Fruit fly (Drosophila melanogaster): ENCODE data around the gene CG43219.
A peak's percentile ranks its signal among the peaks of the same experiment; 100 is the strongest.

The CG43219 gene

DNA sequence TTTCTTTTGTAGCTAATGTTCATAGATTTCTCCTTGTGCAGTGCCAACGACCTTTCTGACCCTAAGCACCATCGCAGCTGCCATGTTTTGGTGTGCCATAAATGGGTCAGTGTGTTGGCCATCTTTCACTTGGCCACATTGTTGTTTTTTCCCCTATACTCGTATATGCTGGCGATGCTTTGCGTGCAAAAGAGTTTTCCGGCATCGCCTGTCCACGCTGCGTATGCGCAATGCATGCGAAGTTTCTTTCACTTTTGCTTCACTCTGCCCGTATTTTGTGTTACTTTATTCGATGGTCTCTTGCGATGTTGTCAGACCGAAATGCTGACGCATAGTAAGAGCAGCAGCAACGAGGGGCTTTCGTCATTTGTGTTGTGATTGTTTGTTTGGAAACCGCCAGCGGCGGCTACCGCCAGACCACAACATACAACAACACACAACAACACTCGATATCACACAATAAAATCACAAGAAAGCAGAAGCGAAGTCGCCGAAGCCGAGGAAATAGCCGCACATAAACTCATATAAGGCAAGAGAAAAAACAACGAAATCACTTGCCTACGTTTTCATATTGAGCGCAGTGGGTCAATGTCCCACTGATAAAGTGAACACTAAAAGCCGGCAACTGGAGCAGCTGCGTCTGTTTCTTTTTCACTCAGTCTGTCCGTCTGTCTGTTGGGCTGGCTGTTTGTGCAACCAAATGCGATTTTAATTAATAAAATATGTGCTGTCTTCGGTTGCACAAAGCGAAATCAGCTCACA lies 41.4 kb downstream of the CG43219 start (continued):
- TF ChIP-seq Drgx (GFP tag; IDR thresholded peaks at IDR 0.05) (no peak), dmrt99B (tag; optimal IDR thresholded peaks at IDR 0.05) (no peak), sc (optimal IDR thresholded peaks at IDR 0.05) (no peak), sc (GFP tag; optimal IDR thresholded peaks at IDR 0.05) (no peak), HLHmδ (GFP tag; optimal IDR thresholded peaks at IDR 0.05) (no peak), HHEX (GFP tag; optimal IDR thresholded peaks at IDR 0.05) (no peak), Mes4 (GFP tag; optimal IDR thresholded peaks at IDR 0.05) (no peak), pum (GFP tag; optimal IDR thresholded peaks at IDR 0.05) (no peak), kni (GFP tag; optimal IDR thresholded peaks at IDR 0.05) (peak; percentile 54), z (GFP tag; IDR thresholded peaks at IDR 0.05) (0 out of 3 replicates have a peak, but pooled peaks have one; percentile 36), CG9817 (tag; optimal IDR thresholded peaks at IDR 0.05) (no peak), CG7357 (GFP tag; IDR thresholded peaks at IDR 0.05) (no peak), Rfx (GFP tag; IDR thresholded peaks at IDR 0.05) (no peak), Hr78 (GFP tag; optimal IDR thresholded peaks at IDR 0.05) (peak in 1 of 2 experiments; percentile 63), unc-4 (GFP tag; IDR thresholded peaks at IDR 0.05; ENCODE audit: partially characterized antibody) (no peak), sna (GFP tag; IDR thresholded peaks at IDR 0.05; ENCODE audit: partially characterized antibody) (no peak), esg (GFP tag; conservative IDR thresholded peaks at IDR 0.05) (no peak), Awh (GFP tag; IDR thresholded peaks at IDR 0.05) (peak; percentile 80), CG3281 (GFP tag; optimal IDR thresholded peaks at IDR 0.05) (no peak), al (GFP tag; IDR thresholded peaks at IDR 0.05) (no peak), H15 (GFP tag; IDR thresholded peaks at IDR 0.05) (no peak), CG12299 (tag; optimal IDR thresholded peaks at IDR 0.05) (no peak), B-H2 (GFP tag; optimal IDR thresholded peaks at IDR 0.05) (no peak), CG7372 (GFP tag; IDR thresholded peaks at IDR 0.05) (peak; percentile 40; the same call in 1 of the 2 replicates), vvl (GFP tag; IDR thresholded peaks at IDR 0.05) (no peak), Fer1 (GFP tag; optimal IDR thresholded peaks at IDR 0.05) (no peak), Doc3 (GFP tag; IDR thresholded peaks at IDR 0.05; ENCODE audit: partially characterized antibody) (no peak; the same call in 2 of the 3 replicates), Ssrp (tag; optimal IDR thresholded peaks at IDR 0.05) (no peak), pb (GFP tag; optimal IDR thresholded peaks at IDR 0.05) (no peak), CG2202 (tag; optimal IDR thresholded peaks at IDR 0.05) (no peak), sob (GFP tag; IDR thresholded peaks at IDR 0.05) (no peak), so (GFP tag; IDR thresholded peaks at IDR 0.05) (0 out of 3 replicates have a peak, but pooled peaks have one; percentile 6), Hmr (GFP tag; optimal IDR thresholded peaks at IDR 0.05) (no peak), CG17802 (tag; optimal IDR thresholded peaks at IDR 0.05) (no peak), Atf6 (GFP tag; IDR thresholded peaks at IDR 0.05) (no peak), NC2α (GFP tag; optimal IDR thresholded peaks at IDR 0.05) (no peak), lola (GFP tag; optimal IDR thresholded peaks at IDR 0.05) (no peak), CG6813 (GFP tag; optimal IDR thresholded peaks at IDR 0.05) (no peak), CG10274 (GFP tag; optimal IDR thresholded peaks at IDR 0.05) (no peak), CG10543 (GFP tag; optimal IDR thresholded peaks at IDR 0.05) (peak; percentile 28), Deaf1 (tag; optimal IDR thresholded peaks at IDR 0.05) (peak; percentile 23), CG6765 (GFP tag; optimal IDR thresholded peaks at IDR 0.05) (no peak), CG13287 (GFP tag; IDR thresholded peaks at IDR 0.05; ENCODE audit: partially characterized antibody) (no peak), CG2889 (GFP tag; IDR thresholded peaks at IDR 0.05) (no peak), CG4617 (GFP tag; optimal IDR thresholded peaks at IDR 0.05; ENCODE audit: borderline replicate concordance) (no peak), fu2 (GFP tag; optimal IDR thresholded peaks at IDR 0.05) (no peak), CG1603 (tag; optimal IDR thresholded peaks at IDR 0.05) (no peak), CG33213 (GFP tag; optimal IDR thresholded peaks at IDR 0.05) (no peak), CG9797 (GFP tag; optimal IDR thresholded peaks at IDR 0.05) (no peak)

Measured in whole organism, embryonic.